Fruit fly (Drosophila melanogaster) Kc167 (cell line): ENCODE results near the gene ATPsynB.

Experiments
- Myc ChIP-seq: fragments of >200 bp; optimal IDR thresholded peaks from 2 replicates; lab custom pipeline; 2017; ENCODE audit warnings: missing external identifiers
- Sin3A ChIP-seq: fragments of >200 bp; optimal IDR thresholded peaks from 2 replicates; lab custom pipeline; 2018; ENCODE audit warnings: missing external identifiers
- h ChIP-seq: fragments of >200 bp; optimal IDR thresholded peaks from 3 replicates; lab custom pipeline; 2018; ENCODE audit warnings: missing external identifiers
- insv ChIP-seq: fragments of >200 bp; optimal IDR thresholded peaks from 3 replicates; lab custom pipeline; 2018; ENCODE audit warnings: missing external identifiers
- psq ChIP-seq: fragments of >200 bp; optimal IDR thresholded peaks from 2 replicates; lab custom pipeline; 2017; ENCODE audit warnings: missing external identifiers
- ttk ChIP-seq: sonication (Bioruptor generic); optimal IDR thresholded peaks from 2 replicates; lab custom pipeline; 2017; ENCODE audit warnings: missing external identifiers

Gene ATPsynB

DNA sequence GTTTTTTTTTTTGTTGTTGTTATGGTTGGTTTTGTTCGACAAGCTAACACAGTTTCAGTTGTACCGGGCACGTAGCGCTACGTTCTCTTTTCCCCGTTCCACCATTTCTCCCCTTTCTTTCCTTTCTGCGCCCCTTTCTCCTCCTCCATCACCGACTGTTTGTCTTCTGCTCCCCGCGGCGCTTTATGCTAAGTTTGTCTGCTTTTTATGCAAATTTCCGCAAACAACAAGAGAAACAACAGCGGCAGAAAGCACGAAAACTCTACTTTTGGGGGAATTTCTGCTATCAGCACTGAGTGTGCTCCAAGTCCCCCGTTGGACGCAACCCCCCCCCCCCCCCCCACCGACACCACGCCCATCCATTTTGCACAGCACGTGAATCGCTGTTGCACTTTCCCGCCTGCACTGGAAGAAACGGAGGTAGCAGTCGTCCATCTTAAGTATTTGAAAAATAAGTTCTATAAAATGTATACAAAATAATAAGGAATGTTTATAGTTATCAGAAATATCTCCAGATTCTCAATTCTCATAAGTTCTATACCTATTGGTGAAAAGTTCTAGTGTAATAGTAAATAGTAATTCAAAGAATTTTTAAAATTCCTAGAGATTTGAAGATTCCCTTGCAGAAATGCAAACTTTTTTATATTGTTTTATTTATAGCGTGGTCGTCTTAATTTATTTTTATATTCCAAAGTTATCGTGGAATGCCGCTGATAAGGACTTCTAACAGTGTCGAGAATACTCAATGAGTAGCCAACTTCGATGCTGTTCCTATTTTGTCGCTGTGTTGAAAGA, 35.3 kb downstream of the ATPsynB start:
- TF ChIP-seq Myc (no peak), psq (lab: Kevin White, UChicago) (no peak), ttk (lab: Kevin White, UChicago) (no peak), h (lab: Kevin White, UChicago) (no peak), insv (lab: Kevin White, UChicago) (no peak), Sin3A (lab: Kevin White, UChicago) (no peak)

DNA sequence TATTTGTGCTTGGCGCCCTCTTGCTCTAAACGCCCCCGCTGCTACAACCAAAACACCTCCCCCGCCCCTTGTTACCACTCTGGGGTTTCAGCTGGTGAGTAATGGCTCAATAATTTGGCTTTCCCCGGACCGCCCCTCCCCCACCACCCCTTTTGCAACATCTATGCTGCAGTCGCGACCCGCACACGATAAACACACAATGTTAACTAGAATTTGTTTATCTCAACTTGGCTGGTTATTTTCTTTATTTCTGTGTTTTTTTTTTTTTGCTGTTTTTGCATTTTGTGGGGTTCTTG, 35.9 kb downstream of the ATPsynB start:
- TF ChIP-seq Sin3A (lab: Kevin White, UChicago) (no peak), h (lab: Kevin White, UChicago) (no peak), psq (lab: Kevin White, UChicago) (no peak), insv (lab: Kevin White, UChicago) (no peak), Myc (no peak), ttk (lab: Kevin White, UChicago) (no peak)

dm6 chr3L:9766364-9766763, 36.6 kb downstream of the ATPsynB start:
- TF ChIP-seq insv (lab: Kevin White, UChicago) (no peak), psq (lab: Kevin White, UChicago) (no peak), Myc (no peak), h (lab: Kevin White, UChicago) (no peak), ttk (lab: Kevin White, UChicago) (no peak), Sin3A (lab: Kevin White, UChicago) (no peak)

DNA sequence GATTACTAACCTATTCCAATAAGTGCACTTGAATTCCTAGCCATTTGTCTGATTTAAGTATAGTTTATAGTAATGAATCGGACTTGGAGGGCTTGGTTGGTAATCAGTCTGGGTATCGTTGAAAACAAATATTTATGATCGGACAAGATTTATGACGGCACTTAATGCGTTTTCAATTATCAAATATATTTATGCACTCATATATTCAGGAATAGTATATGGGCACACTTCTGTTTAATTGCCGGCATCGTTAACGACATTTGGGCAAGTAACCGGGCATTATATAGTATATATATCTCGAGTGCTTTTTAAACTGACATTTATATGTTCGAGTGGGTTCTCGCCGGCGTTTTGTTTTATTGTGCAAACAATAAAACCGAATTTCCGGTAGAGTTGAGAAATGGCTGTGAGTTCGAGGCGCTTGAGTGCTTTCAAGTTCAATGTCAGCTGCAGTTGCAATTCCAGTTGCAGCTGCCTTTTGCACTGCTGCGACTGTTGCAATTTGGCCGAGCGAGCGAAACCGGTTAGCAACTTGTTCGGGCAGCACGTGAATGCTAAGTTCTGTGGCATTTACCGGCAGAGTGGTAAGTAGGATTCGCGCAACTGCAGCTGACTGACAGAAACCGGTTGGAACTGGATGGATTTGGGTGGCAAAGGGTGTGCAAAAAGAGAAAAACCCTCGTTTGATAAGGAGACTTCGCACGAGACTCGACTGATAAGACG, 38.0 kb downstream of the ATPsynB start:
- TF ChIP-seq h (lab: Kevin White, UChicago), result no peak
- TF ChIP-seq psq (lab: Kevin White, UChicago), result no peak
- TF ChIP-seq Sin3A (lab: Kevin White, UChicago), result no peak
- TF ChIP-seq insv (lab: Kevin White, UChicago), result no peak
- no peak for TF ChIP-seq ttk (lab: Kevin White, UChicago)

dm6 chr3L:9768385-9768784, 38.6 kb downstream of the ATPsynB start:
- TF ChIP-seq insv (lab: Kevin White, UChicago) (no peak), ttk (lab: Kevin White, UChicago) (no peak), Myc (no peak), Sin3A (lab: Kevin White, UChicago) (no peak), psq (lab: Kevin White, UChicago) (no peak), h (lab: Kevin White, UChicago) (no peak)

dm6 chr3L:9775728-9776127, 45.9 kb downstream of the ATPsynB start:
- TF ChIP-seq insv (lab: Kevin White, UChicago) (no peak), ttk (lab: Kevin White, UChicago) (no peak), psq (lab: Kevin White, UChicago) (no peak), Sin3A (lab: Kevin White, UChicago) (no peak), Myc (no peak), h (lab: Kevin White, UChicago) (no peak)

- TF ChIP-seq Myc (no peak), psq (lab: Kevin White, UChicago) (no peak), Sin3A (lab: Kevin White, UChicago) (no peak), h (lab: Kevin White, UChicago) (no peak), insv (lab: Kevin White, UChicago) (no peak), ttk (lab: Kevin White, UChicago) (no peak)
Measured at dm6 chr3L:9776804-9777393, 47.1 kb downstream of the ATPsynB start.
